Fruit fly (Drosophila melanogaster): ENCODE measurements around the gene grk.

Gene grk

DNA sequence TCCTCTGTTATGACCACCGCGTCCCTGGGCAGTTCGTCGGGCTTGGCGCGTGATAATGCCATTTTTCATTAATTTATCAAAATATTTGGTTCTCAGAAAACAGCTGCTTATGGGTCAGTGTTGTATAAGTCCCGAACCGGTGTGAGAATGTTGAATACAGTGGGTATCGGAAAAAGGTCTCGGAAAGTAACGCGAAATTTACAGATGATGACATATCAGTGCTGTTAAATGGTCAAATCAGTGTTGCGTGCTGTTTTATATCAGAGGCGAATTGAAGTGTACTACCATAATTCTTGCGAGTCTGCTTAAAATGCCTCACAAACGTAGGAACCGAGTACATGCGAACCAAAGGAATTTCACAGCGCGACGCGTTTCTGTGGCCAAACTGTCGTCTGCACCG lies 50.8 kb downstream of the grk start, which contains the start of the genes CG13392 and Rcd4 (continued):
- TF ChIP-seq bcd (GFP tag; optimal IDR thresholded peaks at IDR 0.05) (peak; percentile 46), CG12744 (GFP tag; optimal IDR thresholded peaks at IDR 0.05) (peak; percentile 44), CG15073 (GFP tag; optimal IDR thresholded peaks at IDR 0.05) (no peak), slbo (GFP tag; IDR thresholded peaks at IDR 0.05) (peak; percentile 85), GATAe (GFP tag; conservative IDR thresholded peaks at IDR 0.05) (no peak), Neu2 (GFP tag; optimal IDR thresholded peaks at IDR 0.05; ENCODE audit: borderline replicate concordance) (no peak), cwo (GFP tag; optimal IDR thresholded peaks at IDR 0.05) (no peak), jing (GFP tag; optimal IDR thresholded peaks at IDR 0.05) (no peak), fd3F (GFP tag; optimal IDR thresholded peaks at IDR 0.05) (peak; percentile 16), CG9817 (tag; optimal IDR thresholded peaks at IDR 0.05) (peak; percentile 57), ken (GFP tag; IDR thresholded peaks at IDR 0.05) (peak; percentile 71), Antp (GFP tag; optimal IDR thresholded peaks at IDR 0.05) (peak; percentile 85), Pdp1 (GFP tag; optimal IDR thresholded peaks at IDR 0.05) (peak; percentile 73 to 82), Hsf (GFP tag; optimal IDR thresholded peaks at IDR 0.05) (peak; percentile 65), pum (GFP tag; optimal IDR thresholded peaks at IDR 0.05) (peak; percentile 61), dati (GFP tag; IDR thresholded peaks at IDR 0.05) (no peak), HmgZ (tag; optimal IDR thresholded peaks at IDR 0.05) (peak; percentile 84), CG17361 (GFP tag; IDR thresholded peaks at IDR 0.05) (peak; percentile 28; the same call in 1 of the 3 replicates), CG9437 (GFP tag; optimal IDR thresholded peaks at IDR 0.05) (peak; percentile 34), Scr (GFP tag; IDR thresholded peaks at IDR 0.05; ENCODE audit: partially characterized antibody) (peak; percentile 64), Deaf1 (tag; optimal IDR thresholded peaks at IDR 0.05) (peak; percentile 26), Trl (optimal IDR thresholded peaks at IDR 0.05) (no peak), Trl (GFP tag; optimal IDR thresholded peaks at IDR 0.05) (peak; percentile 75), az2 (GFP tag; optimal IDR thresholded peaks at IDR 0.05) (peak; percentile 53), CG13424 (tag; optimal IDR thresholded peaks at IDR 0.05) (peak; percentile 26), hkb (optimal IDR thresholded peaks at IDR 0.05) (no peak), hkb (GFP tag; IDR thresholded peaks at IDR 0.05) (peak; percentile 51), dan (GFP tag; IDR thresholded peaks at IDR 0.05) (no peak), Nf-YB (GFP tag; optimal IDR thresholded peaks at IDR 0.05) (peak; percentile 11), CG6683 (GFP tag; optimal IDR thresholded peaks at IDR 0.05) (peak; percentile 32), CG11456 (GFP tag; IDR thresholded peaks at IDR 0.05) (peak; percentile 78), CG8281 (tag; optimal IDR thresholded peaks at IDR 0.05) (no peak), CG9932 (GFP tag; IDR thresholded peaks at IDR 0.05) (peak; percentile 90), lbe (GFP tag; optimal IDR thresholded peaks at IDR 0.05) (peak; percentile 84), gfzf (GFP tag; optimal IDR thresholded peaks at IDR 0.05) (peak; percentile 44), CkIIα-i1 (GFP tag; IDR thresholded peaks at IDR 0.05) (no peak), CG6791 (GFP tag; IDR thresholded peaks at IDR 0.05; ENCODE audit: partially characterized antibody) (peak; percentile 73), CG14014 (GFP tag; IDR thresholded peaks at IDR 0.05) (peak; percentile 53), abd-A (tag; optimal IDR thresholded peaks at IDR 0.05) (peak; percentile 31), CG8290 (GFP tag; optimal IDR thresholded peaks at IDR 0.05) (peak; percentile 70), CG8290 (tag; optimal IDR thresholded peaks at IDR 0.05) (peak; percentile 42 to 96), CG6654 (GFP tag; optimal IDR thresholded peaks at IDR 0.05) (peak; percentile 1), CG15011 (GFP tag; optimal IDR thresholded peaks at IDR 0.05) (no peak), unpg (GFP tag; optimal IDR thresholded peaks at IDR 0.05) (peak; percentile 49), CoRest (tag; optimal IDR thresholded peaks at IDR 0.05) (peak; percentile 55), Bgb (GFP tag; IDR thresholded peaks at IDR 0.05; ENCODE audit: partially characterized antibody) (peak; percentile 72), CG31365 (tag; optimal IDR thresholded peaks at IDR 0.05) (no peak), grau (tag; optimal IDR thresholded peaks at IDR 0.05) (peak; percentile 94), CG12236 (GFP tag; optimal IDR thresholded peaks at IDR 0.05) (no peak), CG18476 (GFP tag; optimal IDR thresholded peaks at IDR 0.05) (peak; percentile 28), CG11247 (GFP tag; IDR thresholded peaks at IDR 0.05) (peak; percentile 69)

All from whole organism, embryonic.